Fruit fly (Drosophila melanogaster) S2 (cell line): ENCODE measurements around the gene CG42823.

Experiments
- CG8478 ChIP-seq: fragments of >200 bp; optimal IDR thresholded peaks from 2 replicates; lab custom pipeline; 2018
- CTCF ChIP-seq, 2 experiments: fragments of >200 bp; optimal IDR thresholded peaks; 2 replicates each; lab custom pipeline; 2018

- TF ChIP-seq CTCF (optimal IDR thresholded peaks at IDR 0.05; lab: Kevin White, UChicago) (no peak), CG8478 (lab: Kevin White, UChicago) (no peak)
Observed at dm6 chr3R:17359370-17359769, 45.5 kb downstream of the CG42823 start.
